Fruit fly (Drosophila melanogaster): ENCODE results near the gene CG12084.

Gene CG12084

DNA sequence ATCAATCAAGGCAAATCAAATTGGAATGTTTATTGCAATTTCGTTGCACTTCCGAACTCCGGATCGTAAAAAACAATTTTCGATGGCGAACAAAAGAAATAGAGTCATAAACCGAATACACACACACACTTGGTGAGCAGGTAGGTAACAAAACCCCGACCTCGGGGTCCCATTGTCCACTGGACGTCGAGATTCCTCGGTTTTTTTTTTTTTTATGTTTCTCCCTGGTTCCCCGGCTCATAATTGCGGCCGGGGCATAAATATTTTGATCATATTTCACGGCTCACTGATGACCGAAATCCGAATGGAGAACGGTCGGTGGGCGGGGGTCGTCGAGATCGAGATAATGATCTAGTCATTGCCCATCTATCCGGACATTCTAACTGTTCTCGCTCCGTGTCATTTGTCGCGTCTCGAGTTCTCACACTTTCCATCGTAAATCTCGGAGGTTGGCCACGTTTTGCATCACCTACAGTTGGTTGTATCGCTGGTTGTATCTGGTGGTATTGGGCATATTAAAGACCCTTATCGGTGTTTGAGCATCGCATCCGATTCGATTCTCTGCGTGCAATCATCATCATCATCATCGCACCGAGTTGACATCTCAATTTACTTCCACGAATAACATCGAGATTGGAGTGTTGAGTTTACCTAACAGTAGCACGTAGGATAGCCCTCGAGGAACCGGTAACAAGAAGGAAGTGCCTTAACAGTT lies 48.5 kb downstream of the CG12084 start:
- TF ChIP-seq HHEX (GFP tag; optimal IDR thresholded peaks at IDR 0.05) (no peak), p53 (GFP tag; optimal IDR thresholded peaks at IDR 0.05) (no peak), Six4 (GFP tag; optimal IDR thresholded peaks at IDR 0.05) (no peak), sqz (GFP tag; optimal IDR thresholded peaks at IDR 0.05) (peak; percentile 56), CG15479 (GFP tag; optimal IDR thresholded peaks at IDR 0.05) (peak; percentile 19), Eip74EF (GFP tag; optimal IDR thresholded peaks at IDR 0.05) (no peak), abd-A (tag; optimal IDR thresholded peaks at IDR 0.05) (peak; percentile 21), Stat92E (GFP tag; optimal IDR thresholded peaks at IDR 0.05) (peak in 1 of 3 experiments; percentile 3), Awh (GFP tag; IDR thresholded peaks at IDR 0.05) (no peak), cad (GFP tag; optimal IDR thresholded peaks at IDR 0.05) (peak; percentile 83), grn (GFP tag; optimal IDR thresholded peaks at IDR 0.05) (peak; percentile 91), ken (GFP tag; IDR thresholded peaks at IDR 0.05) (0 out of 3 replicates have a peak, but pooled peaks have one; percentile 13), CG1832 (GFP tag; optimal IDR thresholded peaks at IDR 0.05) (no peak), kni (GFP tag; optimal IDR thresholded peaks at IDR 0.05) (peak; percentile 70), CG8924 (tag; optimal IDR thresholded peaks at IDR 0.05) (no peak)

DNA sequence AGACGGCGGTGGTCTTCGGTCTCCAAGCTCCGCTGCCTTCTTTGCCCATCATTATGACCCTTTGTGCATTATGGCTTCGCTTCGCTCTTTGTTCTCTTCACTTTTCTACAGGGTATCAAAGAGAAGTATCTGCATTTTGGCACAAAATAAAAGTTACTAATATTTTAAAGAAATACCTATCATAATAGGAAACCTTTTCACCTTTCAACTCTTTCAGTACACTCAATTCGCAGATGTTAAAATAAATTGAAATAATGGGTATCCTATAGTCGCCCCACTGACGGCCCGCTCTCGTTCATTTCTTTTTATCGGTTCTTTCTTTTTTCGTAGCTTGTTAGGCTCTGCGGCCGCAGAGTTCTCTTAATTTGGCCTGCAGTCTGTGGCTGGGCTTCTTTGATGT lies 53.5 kb downstream of the CG12084 start:
- TF ChIP-seq usp (GFP tag; optimal IDR thresholded peaks at IDR 0.05) (no peak), CG9817 (tag; optimal IDR thresholded peaks at IDR 0.05) (peak; percentile 34), CG8924 (tag; optimal IDR thresholded peaks at IDR 0.05) (peak; percentile 91), CG8944 (GFP tag; optimal IDR thresholded peaks at IDR 0.05) (peak; percentile 74), CG18619 (GFP tag; optimal IDR thresholded peaks at IDR 0.05) (peak; percentile 67), ab (GFP tag; optimal IDR thresholded peaks at IDR 0.05) (peak; percentile 70), CoRest (tag; optimal IDR thresholded peaks at IDR 0.05) (peak; percentile 90), CG3163 (GFP tag; optimal IDR thresholded peaks at IDR 0.05) (peak; percentile 66), Side (GFP tag; optimal IDR thresholded peaks at IDR 0.05) (peak; percentile 74), CG6689 (GFP tag; IDR thresholded peaks at IDR 0.05) (peak; percentile 93), CG10147 (GFP tag; optimal IDR thresholded peaks at IDR 0.05) (peak; percentile 24), CG4730 (GFP tag; IDR thresholded peaks at IDR 0.05) (peak; percentile 79), dan (GFP tag; IDR thresholded peaks at IDR 0.05) (peak; percentile 84), Usf (GFP tag; optimal IDR thresholded peaks at IDR 0.05) (peak; percentile 76), PHDP (tag; optimal IDR thresholded peaks at IDR 0.05) (peak; percentile 85), mam (GFP tag; optimal IDR thresholded peaks at IDR 0.05) (peak; percentile 54), ap (GFP tag; IDR thresholded peaks at IDR 0.05) (peak; percentile 66), CG18764 (GFP tag; optimal IDR thresholded peaks at IDR 0.05) (peak; percentile 63), Dip3 (GFP tag; optimal IDR thresholded peaks at IDR 0.05) (no peak), seq (GFP tag; IDR thresholded peaks at IDR 0.05) (peak; percentile 54; the same call in 1 of the 2 replicates), CG12744 (GFP tag; optimal IDR thresholded peaks at IDR 0.05) (peak; percentile 61), CG30403 (GFP tag; optimal IDR thresholded peaks at IDR 0.05) (peak; percentile 74), sim (GFP tag; IDR thresholded peaks at IDR 0.05) (peak; percentile 90), CG15514 (GFP tag; optimal IDR thresholded peaks at IDR 0.05) (no peak), C15 (GFP tag; IDR thresholded peaks at IDR 0.05) (no peak; the same call in 2 of the 3 replicates), CG1602 (GFP tag; optimal IDR thresholded peaks at IDR 0.05) (peak; percentile 91), E2f2 (GFP tag; IDR thresholded peaks at IDR 0.05) (peak; percentile 58), lmd (GFP tag; IDR thresholded peaks at IDR 0.05) (peak; percentile 86), jing (GFP tag; optimal IDR thresholded peaks at IDR 0.05) (peak; percentile 76), Ets97D (GFP tag; optimal IDR thresholded peaks at IDR 0.05) (peak; percentile 25), Doc2 (GFP tag; IDR thresholded peaks at IDR 0.05) (no peak), CG7839 (tag; optimal IDR thresholded peaks at IDR 0.05) (peak; percentile 89), Ptx1 (GFP tag; IDR thresholded peaks at IDR 0.05) (peak; percentile 75), row (GFP tag; IDR thresholded peaks at IDR 0.05) (peak; percentile 87), scrt (GFP tag; optimal IDR thresholded peaks at IDR 0.05) (peak; percentile 14)
